Worm (Caenorhabditis elegans) whole organism, L2 larva: ENCODE data around the gene lrch-1.

Source experiments
- ZK546.5 ChIP-seq: sonication (generic microtip); optimal IDR thresholded peaks from 2 replicates; lab custom pipeline; 2017; ENCODE audit warnings: missing biosample characterization, missing genetic modification characterization
- aly-2 ChIP-seq: fragments of 150-350 bp; optimal IDR thresholded peaks from 2 replicates; lab custom pipeline; 2014; ENCODE audit warnings: missing biosample characterization, missing genetic modification characterization
- ama-1 ChIP-seq: fragments of 150-350 bp; optimal IDR thresholded peaks from 2 replicates; lab custom pipeline; 2018; ENCODE audit warnings: inconsistent platforms
- ceh-16 ChIP-seq: fragments of 150-350 bp; optimal IDR thresholded peaks from 2 replicates; lab custom pipeline; 2014; ENCODE audit warnings: missing biosample characterization, missing genetic modification characterization
- elt-3 ChIP-seq: sonication (generic microtip); optimal IDR thresholded peaks from 2 replicates; lab custom pipeline; 2017; ENCODE audit warnings: missing biosample characterization, missing genetic modification characterization
- lin-39 ChIP-seq: fragments of 150-350 bp; optimal IDR thresholded peaks from 2 replicates; lab custom pipeline; 2014; ENCODE audit warnings: missing biosample characterization, missing genetic modification reagents, missing genetic modification characterization
- nhr-12 ChIP-seq: fragments of 150-350 bp; optimal IDR thresholded peaks from 2 replicates; lab custom pipeline; 2014; ENCODE audit warnings: missing biosample characterization, missing genetic modification characterization
- snpc-4 ChIP-seq: fragments of 150-350 bp; optimal IDR thresholded peaks from 2 replicates; lab custom pipeline; 2014; ENCODE audit warnings: missing biosample characterization, missing genetic modification characterization
- unc-39 ChIP-seq: fragments of 150-350 bp; optimal IDR thresholded peaks from 2 replicates; lab custom pipeline; 2014; ENCODE audit warnings: missing biosample characterization, missing genetic modification characterization

DNA sequence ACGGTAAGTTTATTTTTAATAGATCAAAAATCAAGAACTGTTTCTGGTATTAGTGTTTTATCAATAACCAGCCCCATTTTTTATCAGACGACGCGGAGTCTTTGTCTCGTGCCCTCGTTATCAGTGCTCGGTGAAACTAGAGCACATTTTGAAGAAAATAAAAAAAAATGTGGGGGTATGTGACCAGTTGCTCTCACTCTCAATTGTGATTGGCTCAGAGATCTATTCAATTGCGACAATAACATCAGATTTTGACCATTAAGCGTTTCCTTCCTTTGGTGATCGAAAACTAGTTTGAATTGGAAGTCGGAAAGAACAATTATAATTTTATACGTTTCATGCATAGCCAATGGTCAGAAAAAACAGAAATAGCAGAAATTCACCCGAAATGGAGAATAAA is 40.0 kb upstream of the lrch-1 start:
- TF ChIP-seq ama-1 (lab: Kevin White, UChicago), result no peak
- TF ChIP-seq ceh-16 (tag; lab: Kevin White, UChicago), result no peak
- TF ChIP-seq unc-39, result no peak
- TF ChIP-seq lin-39 (tag; lab: Kevin White, UChicago), result no peak
- no peak for TF ChIP-seq elt-3
- TF ChIP-seq snpc-4, result no peak
- no peak for TF ChIP-seq ZK546.5 (tag; lab: Kevin White, UChicago)
- TF ChIP-seq aly-2 (tag; lab: Kevin White, UChicago), result no peak
- TF ChIP-seq nhr-12, result no peak
